Worm (Caenorhabditis elegans) whole organism, L3 larva: ENCODE measurements around the gene R04D3.4.
A peak's percentile ranks its signal among the peaks of the same experiment; 100 is the strongest.

ENCODE experiments used
- elt-3 ChIP-seq, 3 experiments: fragments of 150-350 bp in 1 of 3; sonication (generic microtip) in 2 of 3; optimal IDR thresholded peaks; 2 replicates in 2 of 3; 4 replicates in 1 of 3; lab custom pipeline; 2014 to 2017; ENCODE audit warnings: missing biosample characterization in 3 of 3, missing genetic modification characterization in 3 of 3
- nhr-11 ChIP-seq: fragments of 150-350 bp; optimal IDR thresholded peaks from 2 replicates; lab custom pipeline; 2014; ENCODE audit warnings: missing biosample characterization, missing genetic modification characterization
- nhr-237 ChIP-seq: fragments of 150-350 bp; optimal IDR thresholded peaks from 2 replicates; lab custom pipeline; 2014; ENCODE audit warnings: missing biosample characterization, missing genetic modification characterization
- pqm-1 ChIP-seq: fragments of 150-350 bp; optimal IDR thresholded peaks from 2 replicates; lab custom pipeline; 2017; ENCODE audit warnings: missing biosample characterization, missing genetic modification characterization, inconsistent platforms
- skn-1 ChIP-seq: fragments of 150-350 bp; optimal IDR thresholded peaks from 2 replicates; lab custom pipeline; 2014; ENCODE audit warnings: missing biosample characterization, missing genetic modification characterization
- snpc-4 ChIP-seq: fragments of 150-350 bp; optimal IDR thresholded peaks from 2 replicates; lab custom pipeline; 2014; ENCODE audit warnings: missing biosample characterization, missing genetic modification characterization
- unc-62 ChIP-seq: fragments of 150-350 bp; sonication (generic microtip); optimal IDR thresholded peaks from 4 replicates; lab custom pipeline; 2014; ENCODE audit warnings: missing biosample characterization, missing genetic modification reagents, missing genetic modification characterization
- ztf-11 ChIP-seq: fragments of 150-350 bp; optimal IDR thresholded peaks from 2 replicates; lab custom pipeline; 2014; ENCODE audit warnings: missing biosample characterization, missing genetic modification characterization
- ztf-4 ChIP-seq: fragments of 150-350 bp; optimal IDR thresholded peaks from 2 replicates; lab custom pipeline; 2014; ENCODE audit warnings: missing biosample characterization, missing genetic modification characterization

- TF ChIP-seq unc-62 (GFP tag; lab: Kevin White, UChicago) = peak; percentile 65
- peak; percentile 36 for TF ChIP-seq snpc-4 (tag; lab: Kevin White, UChicago)
- peak; percentile 1 for TF ChIP-seq pqm-1 (tag; lab: Kevin White, UChicago)
- TF ChIP-seq elt-3 (tag; optimal IDR thresholded peaks at IDR 0.05; lab: Kevin White, UChicago) = no peak
- no peak for TF ChIP-seq nhr-237 (tag; lab: Kevin White, UChicago)
- TF ChIP-seq nhr-11 = no peak
- TF ChIP-seq ztf-4 (tag; lab: Kevin White, UChicago) = no peak
- peak; percentile 48 for TF ChIP-seq skn-1 (tag; lab: Kevin White, UChicago)
- no peak for TF ChIP-seq ztf-11 (tag; lab: Kevin White, UChicago)
These were observed 18.3 kb upstream of the R04D3.4 start for ce11 chrX:13306869-13307446.
